Fruit fly (Drosophila melanogaster) whole organism, embryonic: ENCODE data around the gene cic.

Source experiments
- ATbp ChIP-seq: fragments of 200-800 bp; sonication (Bioruptor generic); optimal IDR thresholded peaks from 2 replicates; lab custom pipeline; 2017; ENCODE audit warnings: missing biosample characterization, mild to moderate bottlenecking, missing genetic modification characterization, missing genetic modification reagents
- BtbVII ChIP-seq: fragments of 200-800 bp; sonication (Bioruptor generic); optimal IDR thresholded peaks from 3 replicates; lab custom pipeline; 2017; ENCODE audit warnings: missing biosample characterization, mild to moderate bottlenecking, missing genetic modification characterization
- CG1024 ChIP-seq: fragments of 200-800 bp; sonication (Bioruptor generic); IDR thresholded peaks from 2 replicates; pipeline ENCODE4 v1.3.6; 2022; ENCODE audit warnings: missing biosample characterization, missing genetic modification characterization
- CG10654 ChIP-seq: fragments of 200-800 bp; sonication (Bioruptor generic); optimal IDR thresholded peaks from 2 replicates; lab custom pipeline; 2016; ENCODE audit warnings: missing biosample characterization, missing genetic modification characterization
- CG15269 ChIP-seq: fragments of 200-800 bp; sonication (Bioruptor generic); optimal IDR thresholded peaks from 2 replicates; lab custom pipeline; 2018; ENCODE audit warnings: missing biosample characterization, mild to moderate bottlenecking, missing genetic modification characterization, moderate library complexity
- CG1529 ChIP-seq: fragments of 200-800 bp; sonication (Bioruptor generic); optimal IDR thresholded peaks from 3 replicates; lab custom pipeline; 2018; ENCODE audit warnings: missing biosample characterization, missing genetic modification characterization
- CG1602 ChIP-seq: fragments of 200-800 bp; sonication (Bioruptor generic); optimal IDR thresholded peaks from 3 replicates; lab custom pipeline; 2016; ENCODE audit warnings: missing biosample characterization, missing genetic modification characterization
- CG17361 ChIP-seq: fragments of 200-800 bp; sonication (Bioruptor generic); IDR thresholded peaks from 3 replicates; pipeline ENCODE4 v1.3.6; 2022; ENCODE audit warnings: missing biosample characterization, missing genetic modification characterization
- CG17385 ChIP-seq: fragments of 200-800 bp; sonication (Bioruptor generic); optimal IDR thresholded peaks from 3 replicates; lab custom pipeline; 2018; ENCODE audit warnings: missing biosample characterization, mild to moderate bottlenecking, missing genetic modification characterization
- CG17612 ChIP-seq: fragments of 200-800 bp; sonication (Bioruptor generic); IDR thresholded peaks from 2 replicates; pipeline ENCODE4 v1.3.6; 2022; ENCODE audit warnings: missing biosample characterization, missing genetic modification characterization
- CG3847 ChIP-seq: fragments of 200-800 bp; sonication (Bioruptor generic); IDR thresholded peaks from 2 replicates; pipeline ENCODE4 v1.3.6; 2022; ENCODE audit warnings: missing biosample characterization, missing genetic modification characterization
- CG4424 ChIP-seq: fragments of 200-800 bp; sonication (Bioruptor generic); optimal IDR thresholded peaks from 3 replicates; lab custom pipeline; 2016; ENCODE audit warnings: missing biosample characterization, missing genetic modification characterization
- CG6683 ChIP-seq: fragments of 200-800 bp; sonication (Bioruptor generic); optimal IDR thresholded peaks from 2 replicates; lab custom pipeline; 2017; ENCODE audit warnings: missing biosample characterization, mild to moderate bottlenecking, missing genetic modification characterization, missing genetic modification reagents
- CG9797 ChIP-seq: fragments of 200-800 bp; sonication (Bioruptor generic); optimal IDR thresholded peaks from 3 replicates; lab custom pipeline; 2018; ENCODE audit warnings: missing biosample characterization, mild to moderate bottlenecking, missing genetic modification characterization
- CTCF ChIP-seq: fragments of 200-800 bp; sonication (Bioruptor generic); optimal IDR thresholded peaks from 2 replicates; lab custom pipeline; 2017; ENCODE audit warnings: missing biosample characterization, mild to moderate bottlenecking, missing genetic modification characterization, moderate library complexity
- Doc2 ChIP-seq: fragments of 200-800 bp; sonication (Bioruptor generic); IDR thresholded peaks from 2 replicates; pipeline ENCODE4 v1.3.6; 2022; ENCODE audit warnings: missing biosample characterization, missing genetic modification characterization
- Eip74EF ChIP-seq, 2 experiments: fragments of 200-800 bp in 1 of 2; fragments of >200 bp in 1 of 2; sonication (Bioruptor generic) in 1 of 2; optimal IDR thresholded peaks; 2 replicates each; lab custom pipeline; 2017 to 2019; ENCODE audit warnings: missing biosample characterization in 2 of 2, missing genetic modification characterization in 2 of 2, mild to moderate bottlenecking in 1 of 2, moderate library complexity in 1 of 2
- HLHmδ ChIP-seq: fragments of 200-800 bp; sonication (Bioruptor generic); optimal IDR thresholded peaks from 2 replicates; lab custom pipeline; 2018; ENCODE audit warnings: missing biosample characterization, mild to moderate bottlenecking, missing genetic modification characterization, moderate library complexity
- Hr39 ChIP-seq: fragments of >200 bp; optimal IDR thresholded peaks from 2 replicates; lab custom pipeline; 2017
- MTF-1 ChIP-seq: fragments of 200-800 bp; sonication (Bioruptor generic); optimal IDR thresholded peaks from 2 replicates; lab custom pipeline; 2018; ENCODE audit warnings: missing biosample characterization, mild to moderate bottlenecking, missing genetic modification characterization, borderline replicate concordance
- NfI ChIP-seq: fragments of 200-800 bp; sonication (Bioruptor generic); optimal IDR thresholded peaks from 3 replicates; lab custom pipeline; 2018; ENCODE audit warnings: missing biosample characterization, mild to moderate bottlenecking, missing genetic modification characterization, moderate library complexity
- Oaz ChIP-seq: fragments of 200-800 bp; sonication (Bioruptor generic); IDR thresholded peaks from 2 replicates; pipeline ENCODE4 v1.3.6; 2022; ENCODE audit warnings: missing biosample characterization, missing genetic modification characterization
- Sry-δ ChIP-seq: fragments of 200-800 bp; sonication (Bioruptor generic); optimal IDR thresholded peaks from 2 replicates; lab custom pipeline; 2016; ENCODE audit warnings: missing biosample characterization, missing genetic modification characterization
- Xrp1 ChIP-seq: fragments of 200-800 bp; sonication (Bioruptor generic); IDR thresholded peaks from 2 replicates; pipeline ENCODE4 v1.3.6; 2022; ENCODE audit warnings: missing biosample characterization, missing genetic modification characterization
- ac ChIP-seq: fragments of 200-800 bp; sonication (Bioruptor generic); optimal IDR thresholded peaks from 3 replicates; lab custom pipeline; 2017; ENCODE audit warnings: missing biosample characterization, mild to moderate bottlenecking, missing genetic modification characterization
- bbx ChIP-seq: fragments of 200-800 bp; sonication (Bioruptor generic); IDR thresholded peaks from 2 replicates; pipeline ENCODE4 v1.3.6; 2022; ENCODE audit warnings: missing biosample characterization, missing genetic modification characterization; ENCODE audit not compliant: partially characterized antibody
- br ChIP-seq: fragments of >200 bp; optimal IDR thresholded peaks from 2 replicates; lab custom pipeline; 2017
- btn ChIP-seq: fragments of 200-800 bp; sonication (Bioruptor generic); optimal IDR thresholded peaks from 2 replicates; lab custom pipeline; 2016; ENCODE audit warnings: missing biosample characterization, missing genetic modification characterization
- fd3F ChIP-seq: fragments of 200-800 bp; sonication (Bioruptor generic); optimal IDR thresholded peaks from 2 replicates; lab custom pipeline; 2018; ENCODE audit warnings: missing biosample characterization, mild to moderate bottlenecking, missing genetic modification characterization, moderate library complexity
- fru ChIP-seq: fragments of >200 bp; optimal IDR thresholded peaks from 2 replicates; lab custom pipeline; 2017
- ftz-f1 ChIP-seq: fragments of 200-800 bp; sonication (Bioruptor generic); optimal IDR thresholded peaks from 2 replicates; lab custom pipeline; 2016; ENCODE audit warnings: missing biosample characterization, missing genetic modification characterization
- gfzf ChIP-seq: fragments of 200-800 bp; sonication (Bioruptor generic); optimal IDR thresholded peaks from 2 replicates; lab custom pipeline; 2016; ENCODE audit warnings: missing biosample characterization, mild to moderate bottlenecking, missing genetic modification characterization, moderate library complexity
- hbn ChIP-seq: fragments of 200-800 bp; sonication (Bioruptor generic); IDR thresholded peaks from 2 replicates; pipeline ENCODE4 v1.3.6; 2022; ENCODE audit warnings: missing biosample characterization, missing genetic modification characterization; ENCODE audit not compliant: partially characterized antibody
- ind ChIP-seq: fragments of 200-800 bp; sonication (Bioruptor generic); optimal IDR thresholded peaks from 3 replicates; lab custom pipeline; 2016; ENCODE audit warnings: missing biosample characterization, missing genetic modification characterization
- knrl ChIP-seq: fragments of 200-800 bp; sonication (Bioruptor generic); IDR thresholded peaks from 3 replicates; pipeline ENCODE4 v1.3.6; 2022; ENCODE audit warnings: missing biosample characterization, missing genetic modification characterization; ENCODE audit not compliant: partially characterized antibody
- nom ChIP-seq: fragments of 200-800 bp; sonication (Bioruptor generic); optimal IDR thresholded peaks from 2 replicates; lab custom pipeline; 2017; ENCODE audit warnings: missing biosample characterization, missing genetic modification characterization, mild to moderate bottlenecking, moderate library complexity, missing genetic modification reagents
- peb ChIP-seq: fragments of 200-800 bp; sonication (Bioruptor generic); IDR thresholded peaks from 2 replicates; pipeline ENCODE4 v1.3.6; 2022; ENCODE audit warnings: missing biosample characterization, missing genetic modification characterization
- pros ChIP-seq: fragments of 200-800 bp; sonication (Bioruptor generic); optimal IDR thresholded peaks from 3 replicates; lab custom pipeline; 2019; ENCODE audit warnings: missing biosample characterization, mild to moderate bottlenecking, missing genetic modification characterization, moderate library complexity
- row ChIP-seq: fragments of 200-800 bp; sonication (Bioruptor generic); IDR thresholded peaks from 3 replicates; pipeline ENCODE4 v1.3.6; 2022; ENCODE audit warnings: missing biosample characterization, missing genetic modification characterization
- scrt ChIP-seq: fragments of 200-800 bp; sonication (Bioruptor generic); optimal IDR thresholded peaks from 2 replicates; lab custom pipeline; 2018; ENCODE audit warnings: missing biosample characterization, mild to moderate bottlenecking, missing genetic modification characterization, moderate library complexity
- sens-2 ChIP-seq: fragments of 200-800 bp; sonication (Bioruptor generic); IDR thresholded peaks from 2 replicates; pipeline ENCODE4 v1.3.6; 2022; ENCODE audit warnings: missing biosample characterization, missing genetic modification characterization
- sim ChIP-seq: fragments of 200-800 bp; sonication (Bioruptor generic); IDR thresholded peaks from 2 replicates; pipeline ENCODE4 v1.3.6; 2022; ENCODE audit warnings: missing biosample characterization, missing genetic modification characterization
- sna ChIP-seq: fragments of 200-800 bp; sonication (Bioruptor generic); IDR thresholded peaks from 2 replicates; pipeline ENCODE4 v1.3.6; 2022; ENCODE audit warnings: missing biosample characterization, missing genetic modification characterization; ENCODE audit not compliant: partially characterized antibody
- tap ChIP-seq: fragments of 200-800 bp; optimal IDR thresholded peaks from 3 replicates; lab custom pipeline; 2019; ENCODE audit warnings: missing biosample characterization, mild to moderate bottlenecking, missing genetic modification characterization, moderate library complexity
- tio ChIP-seq: fragments of 200-800 bp; sonication (Bioruptor generic); optimal IDR thresholded peaks from 2 replicates; lab custom pipeline; 2017; ENCODE audit warnings: missing biosample characterization, missing genetic modification characterization, inconsistent platforms
- ttk ChIP-seq: fragments of 200-800 bp; sonication (Bioruptor generic); IDR thresholded peaks from 2 replicates; pipeline ENCODE4 v2.1.2; 2022; ENCODE audit warnings: missing biosample characterization, missing genetic modification characterization
- wdn ChIP-seq: fragments of 200-800 bp; sonication (Bioruptor generic); IDR thresholded peaks from 2 replicates; pipeline ENCODE4 v1.3.6; 2022; ENCODE audit warnings: missing biosample characterization, missing genetic modification characterization
- wek ChIP-seq: fragments of 200-800 bp; sonication (Bioruptor generic); optimal IDR thresholded peaks from 3 replicates; lab custom pipeline; 2018; ENCODE audit warnings: missing biosample characterization, mild to moderate bottlenecking, missing genetic modification characterization, moderate library complexity
- zen ChIP-seq: fragments of 200-800 bp; sonication (Bioruptor generic); optimal IDR thresholded peaks from 3 replicates; lab custom pipeline; 2018; ENCODE audit warnings: missing biosample characterization, mild to moderate bottlenecking, missing genetic modification characterization, moderate library complexity
- zen2 ChIP-seq: fragments of 200-800 bp; sonication (Bioruptor generic); IDR thresholded peaks from 3 replicates; pipeline ENCODE4 v1.3.6; 2022; ENCODE audit warnings: missing biosample characterization, missing genetic modification characterization; ENCODE audit not compliant: partially characterized antibody
- zfh2 ChIP-seq: fragments of 200-800 bp; sonication (Bioruptor generic); optimal IDR thresholded peaks from 2 replicates; lab custom pipeline; 2016; ENCODE audit warnings: missing biosample characterization, missing genetic modification characterization

The cic gene

DNA sequence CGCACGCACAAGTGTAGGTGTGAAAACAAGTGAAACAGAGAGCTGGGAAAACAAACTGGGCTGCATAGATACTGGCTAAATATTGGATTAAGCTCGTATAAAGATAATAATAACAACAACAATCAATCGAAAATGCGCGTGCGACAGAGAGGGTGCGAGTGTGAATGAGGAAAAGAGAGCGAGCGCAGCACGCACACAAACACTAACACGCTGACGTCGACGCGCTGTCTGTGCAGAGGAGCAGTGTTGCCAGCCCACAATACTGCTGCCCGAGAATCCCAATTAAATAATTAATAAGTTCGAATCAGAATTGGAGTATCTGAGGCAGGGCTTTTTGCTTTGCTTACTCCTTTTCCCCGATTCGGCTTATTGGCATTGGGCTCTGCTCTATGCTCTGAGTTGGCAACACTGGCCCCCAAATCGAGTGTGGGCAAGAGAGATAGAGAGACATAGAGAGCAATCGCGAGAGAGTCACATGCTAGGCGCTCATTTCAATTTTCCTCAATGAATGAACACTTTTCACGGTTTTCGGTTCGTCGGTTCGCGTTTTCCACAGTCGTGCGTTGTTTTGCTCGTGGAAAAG is 523 bp downstream of the cic start (continued):
- TF ChIP-seq CG3847 (GFP tag; lab: Robert Waterston, UW) = peak; percentile 82
- TF ChIP-seq knrl (GFP tag; lab: Robert Waterston, UW) = no peak
- TF ChIP-seq CG17612 (GFP tag; lab: Robert Waterston, UW) = peak; percentile 76
- peak; percentile 45 for TF ChIP-seq CG17361
- no peak for TF ChIP-seq nom (GFP tag; lab: Kevin White, UChicago)
- peak; percentile 83 for TF ChIP-seq CG15269
- peak; percentile 69 for TF ChIP-seq tap (tag; lab: Kevin White, UChicago)
- 0 out of 2 replicates have a peak, but pooled peaks have one; percentile 44 for TF ChIP-seq sna (GFP tag; lab: Robert Waterston, UW)
- TF ChIP-seq NfI (GFP tag; lab: Kevin White, UChicago) = peak; percentile 78
- peak; percentile 13; the same call in 1 of the 2 replicates for TF ChIP-seq bbx (GFP tag; lab: Robert Waterston, UW)
- no peak for TF ChIP-seq CG9797 (GFP tag; lab: Kevin White, UChicago)
- peak; percentile 84 for TF ChIP-seq sens-2 (GFP tag; lab: Robert Waterston, UW)
- peak; percentile 65 for TF ChIP-seq MTF-1 (GFP tag; lab: Kevin White, UChicago)
- peak; percentile 64 for TF ChIP-seq CG1529
- TF ChIP-seq tio (GFP tag; lab: Kevin White, UChicago) = peak; percentile 73
- peak in 1 of 2 experiments; percentile 17 for TF ChIP-seq Eip74EF (GFP tag; optimal IDR thresholded peaks at IDR 0.05; lab: Kevin White, UChicago)
- peak; percentile 91 for TF ChIP-seq Xrp1 (GFP tag; lab: Robert Waterston, UW)
- TF ChIP-seq zfh2 (GFP tag; lab: Kevin White, UChicago) = peak; percentile 91
- TF ChIP-seq CG6683 (GFP tag; lab: Kevin White, UChicago) = peak; percentile 64
- TF ChIP-seq Sry-δ = peak; percentile 40
- TF ChIP-seq pros = no peak
- TF ChIP-seq zen2 (GFP tag; lab: Robert Waterston, UW) = no peak
- TF ChIP-seq Oaz (GFP tag; lab: Robert Waterston, UW) = 0 out of 2 replicates have a peak, but pooled peaks have one; percentile 60
- TF ChIP-seq peb (GFP tag; lab: Robert Waterston, UW) = peak; percentile 81
- peak; percentile 65 for TF ChIP-seq CG1024 (GFP tag; lab: Robert Waterston, UW)
- TF ChIP-seq wdn (GFP tag; lab: Robert Waterston, UW) = peak; percentile 89
- TF ChIP-seq gfzf (GFP tag; lab: Kevin White, UChicago) = no peak
- TF ChIP-seq sim (GFP tag; lab: Robert Waterston, UW) = peak; percentile 77
- no peak for TF ChIP-seq HLHmδ (GFP tag; lab: Kevin White, UChicago)
- no peak for TF ChIP-seq Doc2 (GFP tag; lab: Robert Waterston, UW)
- peak; percentile 81 for TF ChIP-seq CG4424 (GFP tag; lab: Kevin White, UChicago)
- TF ChIP-seq ftz-f1 (GFP tag; lab: Kevin White, UChicago) = peak; percentile 75
- TF ChIP-seq BtbVII (GFP tag; lab: Kevin White, UChicago) = peak; percentile 74
- peak; percentile 86 for TF ChIP-seq ttk (GFP tag; lab: Robert Waterston, UW)
- no peak for TF ChIP-seq br (lab: Kevin White, UChicago)
- peak; percentile 74 for TF ChIP-seq wek (GFP tag; lab: Kevin White, UChicago)
- peak; percentile 71 for TF ChIP-seq CG1602 (GFP tag; lab: Kevin White, UChicago)
- no peak for TF ChIP-seq Hr39 (lab: Kevin White, UChicago)
- TF ChIP-seq btn (GFP tag; lab: Kevin White, UChicago) = peak; percentile 71
- TF ChIP-seq ac (GFP tag; lab: Kevin White, UChicago) = no peak
- TF ChIP-seq row (GFP tag; lab: Robert Waterston, UW) = peak; percentile 78
- peak; percentile 81 for TF ChIP-seq zen
- peak; percentile 66 for TF ChIP-seq CG17385 (GFP tag; lab: Kevin White, UChicago)
- TF ChIP-seq scrt = peak; percentile 53
- TF ChIP-seq fd3F (GFP tag; lab: Kevin White, UChicago) = peak; percentile 59
- TF ChIP-seq CG10654 = peak; percentile 81
- peak; percentile 91 for TF ChIP-seq ind (GFP tag; lab: Kevin White, UChicago)
- TF ChIP-seq CTCF = no peak
- TF ChIP-seq ATbp = peak; percentile 86
- peak; percentile 21; the same call in 1 of the 2 replicates for TF ChIP-seq hbn
- TF ChIP-seq fru (lab: Kevin White, UChicago) = no peak
